Fruit fly (Drosophila melanogaster) whole organism: ENCODE data around the gene CG31087.

Source experiments
- CG8478 ChIP-seq: fragments of >200 bp; optimal IDR thresholded peaks from 2 replicates; lab custom pipeline; 2018; ENCODE audit warnings: inconsistent platforms
- EcR ChIP-seq, 2 experiments: fragments of >200 bp; optimal IDR thresholded peaks; 2 replicates each; lab custom pipeline; 2017; ENCODE audit warnings: missing biosample characterization in 2 of 2, missing genetic modification characterization in 2 of 2, missing genetic modification reagents in 2 of 2
- pan ChIP-seq: fragments of >200 bp; optimal IDR thresholded peaks from 2 replicates; lab custom pipeline; 2017
- psq ChIP-seq: fragments of >200 bp; optimal IDR thresholded peaks from 2 replicates; lab custom pipeline; 2017
- usp ChIP-seq: fragments of >200 bp; optimal IDR thresholded peaks from 2 replicates; lab custom pipeline; 2017; ENCODE audit warnings: missing biosample characterization, missing genetic modification characterization, mixed read lengths

DNA sequence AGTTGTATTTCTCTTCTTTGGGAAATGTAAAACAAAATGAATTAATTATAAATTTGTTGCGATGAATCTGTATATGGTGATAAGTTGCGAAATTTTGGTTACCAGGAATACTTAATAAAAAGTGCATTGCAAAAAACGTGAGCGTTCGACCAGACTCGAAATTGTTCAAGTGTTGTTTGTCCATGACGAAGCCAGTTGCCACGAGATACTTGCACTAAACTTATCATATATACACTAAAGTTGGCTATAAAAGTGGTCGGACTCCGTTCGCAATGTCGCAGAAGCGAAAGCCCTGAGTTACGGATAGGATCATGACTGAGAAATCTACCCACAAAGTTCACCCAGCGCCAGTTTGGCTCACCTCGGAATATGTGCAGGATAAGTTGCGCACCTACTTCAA is 40.1 kb downstream of the CG31087 start, which contains the start of gene CG11878:
- TF ChIP-seq pan (no peak), EcR (GFP tag; optimal IDR thresholded peaks at IDR 0.05; lab: Kevin White, UChicago) (no peak), psq (lab: Kevin White, UChicago) (no peak), CG8478 (no peak), usp (no peak)
